Fruit fly (Drosophila melanogaster): ENCODE measurements around the gene CG2975.

Gene CG2975

DNA sequence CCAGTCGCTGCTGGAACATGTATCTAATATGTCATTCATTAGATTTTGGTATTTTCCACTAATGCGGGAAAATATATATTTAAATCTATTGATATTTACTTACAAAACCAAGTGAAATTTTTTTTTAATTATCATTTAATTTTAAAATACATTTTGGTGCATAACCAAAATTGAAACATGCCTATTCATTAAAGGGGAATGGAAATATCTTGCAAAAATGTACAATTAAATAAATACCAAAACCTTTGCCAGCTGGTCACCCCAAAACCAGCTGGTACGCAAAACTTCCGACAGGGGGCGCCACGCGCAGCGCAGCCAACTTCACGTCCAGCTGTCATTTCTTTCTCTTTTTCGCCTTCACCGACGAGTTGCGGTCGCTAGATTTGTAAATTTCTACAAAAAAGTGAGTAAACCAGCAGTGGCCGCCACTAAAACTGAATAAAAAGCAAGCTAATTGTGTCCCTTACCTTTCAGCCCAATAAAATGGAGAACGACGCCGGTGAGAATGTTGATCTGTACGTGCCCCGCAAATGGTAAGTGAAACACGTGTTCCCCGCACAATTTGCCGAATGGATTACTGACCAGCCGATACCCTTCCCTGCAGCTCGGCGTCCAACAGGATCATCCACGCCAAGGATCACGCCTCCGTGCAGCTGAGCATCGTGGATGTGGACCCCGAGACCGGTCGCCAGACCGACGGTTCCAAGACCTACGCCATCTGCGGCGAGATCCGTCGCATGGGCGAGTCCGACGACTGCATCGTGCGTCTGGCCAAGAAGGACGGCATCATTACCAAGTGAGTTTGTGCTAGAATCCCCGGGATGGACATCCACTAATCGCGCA, 16.1 kb downstream of the CG2975 start, which contains the start of the genes CG3104 and RpS21 (continued):
- TF ChIP-seq wdn (GFP tag; IDR thresholded peaks at IDR 0.05) (peak; percentile 78), CG7357 (GFP tag; IDR thresholded peaks at IDR 0.05) (peak; percentile 70; the same call in 2 of the 3 replicates), CG3407 (GFP tag; optimal IDR thresholded peaks at IDR 0.05) (peak; percentile 81), CG6272 (GFP tag; IDR thresholded peaks at IDR 0.05) (peak; percentile 68), bbx (GFP tag; IDR thresholded peaks at IDR 0.05; ENCODE audit: partially characterized antibody) (0 out of 2 replicates have a peak, but pooled peaks have one; percentile 22), D19B (GFP tag; optimal IDR thresholded peaks at IDR 0.05) (peak; percentile 56), rib (GFP tag; IDR thresholded peaks at IDR 0.05) (peak; percentile 31; the same call in 1 of the 2 replicates), CG7928 (GFP tag; optimal IDR thresholded peaks at IDR 0.05) (peak; percentile 68), org-1 (GFP tag; optimal IDR thresholded peaks at IDR 0.05) (peak; percentile 63), CG31224 (GFP tag; IDR thresholded peaks at IDR 0.05) (peak; percentile 75), tap (tag; optimal IDR thresholded peaks at IDR 0.05) (peak; percentile 11), tin (GFP tag; optimal IDR thresholded peaks at IDR 0.05) (peak; percentile 85), fru (optimal IDR thresholded peaks at IDR 0.05) (no peak), Xbp1 (GFP tag; optimal IDR thresholded peaks at IDR 0.05) (peak; percentile 92), Mrtf (GFP tag; IDR thresholded peaks at IDR 0.05) (peak; percentile 92), Sox102F (GFP tag; optimal IDR thresholded peaks at IDR 0.05) (peak; percentile 38), insv (GFP tag; optimal IDR thresholded peaks at IDR 0.05) (peak in 1 of 2 experiments; percentile 80), CG10209 (GFP tag; optimal IDR thresholded peaks at IDR 0.05) (peak; percentile 87), fu2 (GFP tag; optimal IDR thresholded peaks at IDR 0.05) (peak; percentile 82), pzg (GFP tag; optimal IDR thresholded peaks at IDR 0.05) (peak; percentile 90), chinmo (GFP tag; IDR thresholded peaks at IDR 0.05; ENCODE audit: partially characterized antibody) (no peak), CG3726 (GFP tag; IDR thresholded peaks at IDR 0.05) (peak; percentile 79; the same call in 1 of the 3 replicates), Dek (tag; optimal IDR thresholded peaks at IDR 0.05) (peak; percentile 71), Doc2 (GFP tag; IDR thresholded peaks at IDR 0.05) (no peak; the same call in none of the 2 replicates), CG10147 (GFP tag; optimal IDR thresholded peaks at IDR 0.05) (peak; percentile 73), Hr51 (GFP tag; optimal IDR thresholded peaks at IDR 0.05) (peak; percentile 53 to 83), NK7.1 (GFP tag; optimal IDR thresholded peaks at IDR 0.05) (peak; percentile 73), Myb (GFP tag; optimal IDR thresholded peaks at IDR 0.05) (peak; percentile 65), CG12104 (GFP tag; optimal IDR thresholded peaks at IDR 0.05) (peak; percentile 87), Six4 (GFP tag; optimal IDR thresholded peaks at IDR 0.05) (peak; percentile 74), tio (GFP tag; optimal IDR thresholded peaks at IDR 0.05) (peak; percentile 74), CG11696 (GFP tag; IDR thresholded peaks at IDR 0.05) (peak; percentile 66), Poxn (GFP tag; IDR thresholded peaks at IDR 0.05) (0 out of 2 replicates have a peak, but pooled peaks have one; percentile 55), Fer3 (tag; optimal IDR thresholded peaks at IDR 0.05) (peak; percentile 82), ind (GFP tag; optimal IDR thresholded peaks at IDR 0.05) (peak; percentile 82), zen (tag; optimal IDR thresholded peaks at IDR 0.05) (peak; percentile 61), CG14860 (GFP tag; IDR thresholded peaks at IDR 0.05; ENCODE audit: partially characterized antibody) (no peak), seq (GFP tag; IDR thresholded peaks at IDR 0.05) (no peak), gce (GFP tag; IDR thresholded peaks at IDR 0.05) (peak; percentile 83; the same call in 2 of the 3 replicates), Scr (GFP tag; IDR thresholded peaks at IDR 0.05; ENCODE audit: partially characterized antibody) (no peak), row (GFP tag; IDR thresholded peaks at IDR 0.05) (peak; percentile 91), peb (GFP tag; IDR thresholded peaks at IDR 0.05) (peak; percentile 45; the same call in 1 of the 2 replicates), CG4360 (GFP tag; IDR thresholded peaks at IDR 0.05) (peak; percentile 62), cad (GFP tag; optimal IDR thresholded peaks at IDR 0.05) (no peak), Optix (GFP tag; IDR thresholded peaks at IDR 0.05) (peak; percentile 82), cas (GFP tag; IDR thresholded peaks at IDR 0.05) (peak; percentile 61), CG13624 (GFP tag; optimal IDR thresholded peaks at IDR 0.05) (peak; percentile 86), slbo (GFP tag; IDR thresholded peaks at IDR 0.05) (peak; percentile 97), sens-2 (GFP tag; IDR thresholded peaks at IDR 0.05) (peak; percentile 89)

Measured in whole organism, embryonic.